Fruit fly (Drosophila melanogaster): ENCODE measurements around the gene CG32085.

Gene CG32085

dm6 chr3L:11696294-11697116 is 16.4 kb upstream of the CG32085 start, which contains the start of gene Dph1 (continued):
- TF ChIP-seq vfl (GFP tag; optimal IDR thresholded peaks at IDR 0.05), result peak; percentile 22
- TF ChIP-seq Dad (GFP tag; optimal IDR thresholded peaks at IDR 0.05), result peak; percentile 66
- no peak for TF ChIP-seq CkIIα-i1 (GFP tag; IDR thresholded peaks at IDR 0.05)
- peak; percentile 75 for TF ChIP-seq CG5953 (GFP tag; IDR thresholded peaks at IDR 0.05)
- peak; percentile 83 for TF ChIP-seq tx (GFP tag; optimal IDR thresholded peaks at IDR 0.05)
- TF ChIP-seq tna (GFP tag; IDR thresholded peaks at IDR 0.05; ENCODE audit: partially characterized antibody), result no peak; the same call in 1 of the 2 replicates
- no peak for TF ChIP-seq GATAe (GFP tag; conservative IDR thresholded peaks at IDR 0.05)
- peak; percentile 59 for TF ChIP-seq trem (tag; optimal IDR thresholded peaks at IDR 0.05)
- TF ChIP-seq klu (GFP tag; IDR thresholded peaks at IDR 0.05), result no peak; the same call in 1 of the 2 replicates
- TF ChIP-seq chm (GFP tag; IDR thresholded peaks at IDR 0.05), result peak; percentile 88
- TF ChIP-seq Xbp1 (GFP tag; optimal IDR thresholded peaks at IDR 0.05), result peak; percentile 86
- peak; percentile 70 for TF ChIP-seq gro (GFP tag; optimal IDR thresholded peaks at IDR 0.05)
- TF ChIP-seq en (GFP tag; optimal IDR thresholded peaks at IDR 0.05), result peak; percentile 40
- TF ChIP-seq Tbp (GFP tag; optimal IDR thresholded peaks at IDR 0.05), result no peak
- peak; percentile 85 for TF ChIP-seq CG4424 (GFP tag; optimal IDR thresholded peaks at IDR 0.05)
- peak; percentile 53; the same call in 1 of the 2 replicates for TF ChIP-seq aop (GFP tag; IDR thresholded peaks at IDR 0.05)
- peak; percentile 68 for TF ChIP-seq CG17568 (GFP tag; optimal IDR thresholded peaks at IDR 0.05)
- TF ChIP-seq CG8388 (GFP tag; optimal IDR thresholded peaks at IDR 0.05), result peak; percentile 73
- peak; percentile 91 for TF ChIP-seq E2f2 (GFP tag; IDR thresholded peaks at IDR 0.05)
- TF ChIP-seq danr (GFP tag; IDR thresholded peaks at IDR 0.05), result peak; percentile 68; the same call in 1 of the 2 replicates
- TF ChIP-seq CG31365 (tag; optimal IDR thresholded peaks at IDR 0.05), result peak; percentile 74
- peak; percentile 85 for TF ChIP-seq CG1233 (GFP tag; optimal IDR thresholded peaks at IDR 0.05)
- no peak for TF ChIP-seq CG2129 (GFP tag; IDR thresholded peaks at IDR 0.05; ENCODE audit: partially characterized antibody)
- TF ChIP-seq vvl (GFP tag; IDR thresholded peaks at IDR 0.05), result peak; percentile 85
- peak; percentile 89 for TF ChIP-seq CG12219 (GFP tag; optimal IDR thresholded peaks at IDR 0.05)
- peak; percentile 46 for TF ChIP-seq CG10147 (GFP tag; optimal IDR thresholded peaks at IDR 0.05)
- TF ChIP-seq Doc2 (GFP tag; IDR thresholded peaks at IDR 0.05), result no peak
- peak; percentile 88 for TF ChIP-seq ATbp (GFP tag; optimal IDR thresholded peaks at IDR 0.05)
- TF ChIP-seq slp2 (GFP tag; optimal IDR thresholded peaks at IDR 0.05), result peak; percentile 82
- TF ChIP-seq Dip2 (GFP tag; IDR thresholded peaks at IDR 0.05), result no peak
- TF ChIP-seq zfh2 (GFP tag; optimal IDR thresholded peaks at IDR 0.05), result peak; percentile 52
- TF ChIP-seq pum (GFP tag; optimal IDR thresholded peaks at IDR 0.05), result peak; percentile 65
- peak; percentile 16 for TF ChIP-seq sqz (GFP tag; optimal IDR thresholded peaks at IDR 0.05)
- TF ChIP-seq CG13894 (tag; optimal IDR thresholded peaks at IDR 0.05), result peak; percentile 17
- TF ChIP-seq Hsf (GFP tag; optimal IDR thresholded peaks at IDR 0.05), result peak; percentile 76
- TF ChIP-seq CG9876 (GFP tag; optimal IDR thresholded peaks at IDR 0.05), result peak; percentile 5
- TF ChIP-seq Gsc (GFP tag; IDR thresholded peaks at IDR 0.05), result no peak
- peak; percentile 50 to 87 for TF ChIP-seq Hr51 (GFP tag; optimal IDR thresholded peaks at IDR 0.05)
- peak; percentile 57; the same call in 1 of the 2 replicates for TF ChIP-seq dati (GFP tag; IDR thresholded peaks at IDR 0.05)
- TF ChIP-seq Lim3 (GFP tag; IDR thresholded peaks at IDR 0.05), result no peak
- peak; percentile 58 for TF ChIP-seq slou (GFP tag; optimal IDR thresholded peaks at IDR 0.05)
- TF ChIP-seq kah (GFP tag; optimal IDR thresholded peaks at IDR 0.05), result peak; percentile 5
- TF ChIP-seq CG7786 (GFP tag; optimal IDR thresholded peaks at IDR 0.05), result peak; percentile 85
- peak; percentile 83 for TF ChIP-seq CG12391 (tag; optimal IDR thresholded peaks at IDR 0.05)
- peak; percentile 55 for TF ChIP-seq pfk (GFP tag; optimal IDR thresholded peaks at IDR 0.05)
- TF ChIP-seq ap (GFP tag; IDR thresholded peaks at IDR 0.05), result peak; percentile 83
- TF ChIP-seq sc (optimal IDR thresholded peaks at IDR 0.05), result no peak
- peak; percentile 52 for TF ChIP-seq sc (GFP tag; optimal IDR thresholded peaks at IDR 0.05)
- peak; percentile 86 for TF ChIP-seq CG31441 (GFP tag; IDR thresholded peaks at IDR 0.05)
- peak; percentile 8 for TF ChIP-seq run (tag; optimal IDR thresholded peaks at IDR 0.05)

Measured in whole organism, embryonic.